Worm (Caenorhabditis elegans) whole organism, dauer: ENCODE measurements around the gene T16H12.9.

ENCODE experiments used
- unc-62 ChIP-seq: sonication (generic microtip); optimal IDR thresholded peaks from 2 replicates; lab custom pipeline; 2017; ENCODE audit warnings: missing biosample characterization, missing genetic modification reagents, missing genetic modification characterization

The T16H12.9 gene

ce11 chrIII:10101352-10101751, 7.7 kb upstream of the T16H12.9 start, which contains the start of gene kel-10:
Gene kel-10, minus strand, starts transcription at chrIII:10101452.
- TF ChIP-seq unc-62 (GFP tag; lab: Kevin White, UChicago) = no peak

- TF ChIP-seq unc-62 (GFP tag; lab: Kevin White, UChicago) = no peak
These were observed 2.7 kb upstream of the T16H12.9 start, which contains the start of gene srt-55 for ce11 chrIII:10106390-10106789. Gene srt-55, minus strand, starts transcription at chrIII:10106490.

ce11 chrIII:10112958-10113357, 3.9 kb downstream of the T16H12.9 start, which contains the start of gene vps-29:
Gene vps-29, minus strand, starts transcription at chrIII:10113058.
- no peak for TF ChIP-seq unc-62 (GFP tag; lab: Kevin White, UChicago)

ce11 chrIII:10114662-10115061, 5.6 kb downstream of the T16H12.9 start, which contains the start of the genes ZK1128.1 and mett-10:
Gene ZK1128.1, minus strand, starts transcription at chrIII:10114760.
Gene mett-10, plus strand, starts transcription at chrIII:10115036.
- no peak for TF ChIP-seq unc-62 (GFP tag; lab: Kevin White, UChicago)

- TF ChIP-seq unc-62 (GFP tag; lab: Kevin White, UChicago) = no peak
These were observed 9.7 kb downstream of the T16H12.9 start, which contains the start of gene ZK1128.3 for ce11 chrIII:10118818-10119217. Gene ZK1128.3, minus strand, starts transcription at chrIII:10118918.

- TF ChIP-seq unc-62 (GFP tag; lab: Kevin White, UChicago) = no peak
These were observed 11.2 kb downstream of the T16H12.9 start, which contains the start of the genes gtf-2H3 and ham-3 for ce11 chrIII:10120076-10120831. Gene gtf-2H3, minus strand, starts transcription at chrIII:10120148. Gene ham-3, plus strand, starts transcription at chrIII:10120781.

ce11 chrIII:10123586-10124233, 14.6 kb downstream of the T16H12.9 start, which contains the start of gene ttll-4:
Gene ttll-4, plus strand, starts transcription at chrIII:10124183.
- no peak for TF ChIP-seq unc-62 (GFP tag; lab: Kevin White, UChicago)

ce11 chrIII:10126375-10126774, 17.3 kb downstream of the T16H12.9 start:
- no peak for TF ChIP-seq unc-62 (GFP tag; lab: Kevin White, UChicago)

ce11 chrIII:10132495-10133450, 23.7 kb downstream of the T16H12.9 start:
- TF ChIP-seq unc-62 (GFP tag; lab: Kevin White, UChicago) = no peak

- no peak for TF ChIP-seq unc-62 (GFP tag; lab: Kevin White, UChicago)
These were observed 25.4 kb downstream of the T16H12.9 start for ce11 chrIII:10134517-10134916.

ce11 chrIII:10136778-10137177, 27.7 kb downstream of the T16H12.9 start, which contains the start of gene ZK1128.7:
Gene ZK1128.7, plus strand, starts transcription at chrIII:10137006.
- TF ChIP-seq unc-62 (GFP tag; lab: Kevin White, UChicago) = no peak

ce11 chrIII:10140732-10141131, 31.6 kb downstream of the T16H12.9 start, which contains the start of gene K08E5.6:
Gene K08E5.6, plus strand, starts transcription at chrIII:10141032.
- TF ChIP-seq unc-62 (GFP tag; lab: Kevin White, UChicago) = no peak

ce11 chrIII:10146701-10147100, 37.6 kb downstream of the T16H12.9 start, which contains the start of gene K08E5.1:
Gene K08E5.1, minus strand, starts transcription at chrIII:10146801.
- no peak for TF ChIP-seq unc-62 (GFP tag; lab: Kevin White, UChicago)

ce11 chrIII:10149910-10150309, 40.8 kb downstream of the T16H12.9 start:
- no peak for TF ChIP-seq unc-62 (GFP tag; lab: Kevin White, UChicago)

- no peak for TF ChIP-seq unc-62 (GFP tag; lab: Kevin White, UChicago)
These were observed 41.6 kb downstream of the T16H12.9 start for ce11 chrIII:10150710-10151109.
